Worm (Caenorhabditis elegans) whole organism, young adult: ENCODE data around the gene F08F1.4.

Source experiments
- B0336.3 ChIP-seq: fragments of 200-800 bp; sonication (Bioruptor generic); IDR thresholded peaks from 2 replicates; pipeline ENCODE4 v1.3.6; 2022; ENCODE audit warnings: missing genetic modification characterization, missing compliant biosample characterization
- D2030.7 ChIP-seq: fragments of 200-800 bp; sonication (Bioruptor generic); IDR thresholded peaks from 2 replicates; pipeline ENCODE4 v1.3.6; 2022; ENCODE audit warnings: missing genetic modification reagents, missing genetic modification characterization, missing compliant biosample characterization
- Y53G8AR.9 ChIP-seq: fragments of 200-800 bp; sonication (Bioruptor generic); conservative IDR thresholded peaks from 2 replicates; pipeline ENCODE4 v1.3.6; 2022; ENCODE audit warnings: missing genetic modification reagents, missing genetic modification characterization, missing compliant biosample characterization
- Y67H2A.10 ChIP-seq: fragments of 200-800 bp; sonication (Bioruptor generic); conservative IDR thresholded peaks from 2 replicates; pipeline ENCODE4 v1.3.6; 2022; ENCODE audit warnings: missing genetic modification reagents, missing genetic modification characterization, missing compliant biosample characterization
- ZK185.1 ChIP-seq: sonication (generic microtip); optimal IDR thresholded peaks from 2 replicates; lab custom pipeline; 2016; ENCODE audit warnings: mild to moderate bottlenecking, missing genetic modification characterization, missing compliant biosample characterization; ENCODE audit not compliant: poor library complexity, severe bottlenecking
- attf-3 ChIP-seq: fragments of 200-800 bp; sonication (Bioruptor generic); conservative IDR thresholded peaks from 2 replicates; pipeline ENCODE4 v1.3.6; 2022; ENCODE audit warnings: missing genetic modification reagents, missing genetic modification characterization, missing compliant biosample characterization
- attf-5 ChIP-seq: fragments of 200-800 bp; sonication (Bioruptor generic); optimal IDR thresholded peaks from 2 replicates; lab custom pipeline; 2018; ENCODE audit warnings: mild to moderate bottlenecking, missing genetic modification characterization, missing compliant biosample characterization
- bed-1 ChIP-seq: fragments of 200-800 bp; sonication (Bioruptor generic); IDR thresholded peaks from 2 replicates; pipeline ENCODE4 v1.3.6; 2022; ENCODE audit warnings: missing genetic modification reagents, missing genetic modification characterization, missing compliant biosample characterization
- ccch-3 ChIP-seq: fragments of 200-800 bp; sonication (Bioruptor generic); optimal IDR thresholded peaks from 2 replicates; lab custom pipeline; 2018; ENCODE audit warnings: mild to moderate bottlenecking, missing genetic modification characterization, missing compliant biosample characterization
- cebp-1 ChIP-seq, 2 experiments: fragments of 200-800 bp in 1 of 2; sonication (Bioruptor generic) in 1 of 2; sonication (generic microtip) in 1 of 2; IDR thresholded peaks in 1 of 2; optimal IDR thresholded peaks in 1 of 2; 2 replicates each; pipeline versions ENCODE4 v1.3.6 to Lab custom; 2017 to 2022; ENCODE audit warnings: missing compliant biosample characterization in 2 of 2, missing genetic modification characterization in 2 of 2, mild to moderate bottlenecking in 1 of 2, missing genetic modification reagents in 1 of 2, moderate library complexity in 1 of 2
- ceh-100 ChIP-seq: fragments of 200-800 bp; sonication (Bioruptor generic); IDR thresholded peaks from 2 replicates; pipeline ENCODE4 v1.3.6; 2022; ENCODE audit warnings: missing genetic modification reagents, missing genetic modification characterization, missing compliant biosample characterization
- ceh-91 ChIP-seq: fragments of 200-800 bp; sonication (Bioruptor generic); IDR thresholded peaks from 2 replicates; pipeline ENCODE4 v1.3.6; 2022; ENCODE audit warnings: missing genetic modification reagents, missing genetic modification characterization, missing compliant biosample characterization
- dox-1 ChIP-seq: fragments of 200-800 bp; sonication (Bioruptor generic); IDR thresholded peaks from 2 replicates; pipeline ENCODE4 v1.3.6; 2022; ENCODE audit warnings: missing genetic modification reagents, missing genetic modification characterization, missing compliant biosample characterization
- dpff-1 ChIP-seq: sonication (generic microtip); optimal IDR thresholded peaks from 2 replicates; lab custom pipeline; 2017; ENCODE audit warnings: mild to moderate bottlenecking, missing genetic modification characterization, missing compliant biosample characterization
- efl-1 ChIP-seq: fragments of 150-350 bp; optimal IDR thresholded peaks from 2 replicates; lab custom pipeline; 2014; ENCODE audit warnings: missing biosample characterization, missing genetic modification reagents, missing genetic modification characterization
- egl-18 ChIP-seq: fragments of 200-800 bp; sonication (Bioruptor generic); IDR thresholded peaks from 2 replicates; pipeline ENCODE4 v1.3.6; 2022; ENCODE audit warnings: missing genetic modification reagents, missing genetic modification characterization, missing compliant biosample characterization
- ekl-4 ChIP-seq: fragments of 200-800 bp; sonication (Bioruptor generic); IDR thresholded peaks from 2 replicates; pipeline ENCODE4 v1.3.6; 2022; ENCODE audit warnings: missing genetic modification reagents, missing genetic modification characterization, missing compliant biosample characterization
- fkh-3 ChIP-seq: sonication (generic microtip); optimal IDR thresholded peaks from 2 replicates; lab custom pipeline; 2016; ENCODE audit warnings: mild to moderate bottlenecking, missing genetic modification characterization, missing compliant biosample characterization
- hlh-12 ChIP-seq: sonication (generic microtip); optimal IDR thresholded peaks from 2 replicates; lab custom pipeline; 2016; ENCODE audit warnings: missing genetic modification characterization, missing compliant biosample characterization
- hlh-26 ChIP-seq: fragments of 200-800 bp; sonication (Bioruptor generic); conservative IDR thresholded peaks from 2 replicates; pipeline ENCODE4 v1.3.6; 2022; ENCODE audit warnings: missing genetic modification reagents, missing genetic modification characterization, missing compliant biosample characterization
- hmg-20 ChIP-seq: fragments of 200-800 bp; sonication (Bioruptor generic); IDR thresholded peaks from 2 replicates; pipeline ENCODE4 v1.3.6; 2022; ENCODE audit warnings: missing genetic modification reagents, missing genetic modification characterization, missing compliant biosample characterization
- hsf-1 ChIP-seq: fragments of 200-800 bp; sonication (Bioruptor generic); IDR thresholded peaks from 2 replicates; pipeline ENCODE4 v1.3.6; 2022; ENCODE audit warnings: missing genetic modification reagents, missing genetic modification characterization, missing compliant biosample characterization
- let-526 ChIP-seq: fragments of 200-800 bp; sonication (Bioruptor generic); IDR thresholded peaks from 2 replicates; pipeline ENCODE4 v1.3.6; 2022; ENCODE audit warnings: missing genetic modification reagents, missing genetic modification characterization, missing compliant biosample characterization
- let-607 ChIP-seq, 2 experiments: fragments of 200-800 bp in 1 of 2; sonication (Bioruptor generic) in 1 of 2; sonication (generic microtip) in 1 of 2; optimal IDR thresholded peaks; 2 replicates each; lab custom pipeline; 2016 to 2018; ENCODE audit warnings: mild to moderate bottlenecking in 2 of 2, missing compliant biosample characterization in 2 of 2, missing genetic modification characterization in 2 of 2, moderate library complexity in 2 of 2, missing genotype in 1 of 2
- lin-40 ChIP-seq: sonication (generic microtip); optimal IDR thresholded peaks from 2 replicates; lab custom pipeline; 2016; ENCODE audit warnings: missing genetic modification characterization, mild to moderate bottlenecking, missing compliant biosample characterization, missing genotype, missing genetic modification reagents
- lin-54 ChIP-seq: fragments of 200-800 bp; sonication (Bioruptor generic); optimal IDR thresholded peaks from 2 replicates; lab custom pipeline; 2018; ENCODE audit warnings: mild to moderate bottlenecking, missing genetic modification characterization, missing compliant biosample characterization
- lir-1 ChIP-seq: fragments of 200-800 bp; sonication (Bioruptor generic); conservative IDR thresholded peaks from 2 replicates; pipeline ENCODE4 v1.3.6; 2022; ENCODE audit warnings: missing genetic modification reagents, missing genetic modification characterization, missing compliant biosample characterization
- madf-3 ChIP-seq: fragments of 200-800 bp; sonication (Bioruptor generic); IDR thresholded peaks from 2 replicates; pipeline ENCODE4 v1.3.6; 2022; ENCODE audit warnings: missing genetic modification reagents, missing genetic modification characterization, missing compliant biosample characterization
- nhr-120 ChIP-seq: fragments of 200-800 bp; sonication (Bioruptor generic); IDR thresholded peaks from 2 replicates; pipeline ENCODE4 v1.3.6; 2022; ENCODE audit warnings: missing genetic modification characterization, missing compliant biosample characterization
- nhr-80 ChIP-seq: sonication (generic microtip); optimal IDR thresholded peaks from 2 replicates; lab custom pipeline; 2016; ENCODE audit warnings: missing genetic modification characterization, missing compliant biosample characterization
- snpc-1.1 ChIP-seq: sonication (generic microtip); optimal IDR thresholded peaks from 2 replicates; lab custom pipeline; 2017; ENCODE audit warnings: missing genetic modification characterization, mild to moderate bottlenecking, missing compliant biosample characterization, antibody characterized with exemption, moderate library complexity, missing genotype, missing genetic modification reagents; ENCODE audit not compliant: insufficient read depth
- somi-1 ChIP-seq: fragments of 200-800 bp; sonication (Bioruptor generic); optimal IDR thresholded peaks from 2 replicates; lab custom pipeline; 2018; ENCODE audit warnings: mild to moderate bottlenecking, missing genetic modification characterization, missing compliant biosample characterization
- tlf-1 ChIP-seq: fragments of 200-800 bp; sonication (Bioruptor generic); optimal IDR thresholded peaks from 2 replicates; lab custom pipeline; 2018; ENCODE audit warnings: mild to moderate bottlenecking, missing genetic modification characterization, missing compliant biosample characterization
- ztf-18 ChIP-seq: sonication (generic microtip); optimal IDR thresholded peaks from 2 replicates; lab custom pipeline; 2016; ENCODE audit warnings: missing genotype, mild to moderate bottlenecking, missing genetic modification characterization, missing compliant biosample characterization
- ztf-25 ChIP-seq: fragments of 200-800 bp; sonication (Bioruptor generic); IDR thresholded peaks from 2 replicates; pipeline ENCODE4 v1.3.6; 2022; ENCODE audit warnings: missing genetic modification reagents, missing genetic modification characterization, missing compliant biosample characterization

F08F1.4 gene

ce11 chrX:8386068-8386851 lies 27.0 kb upstream of the F08F1.4 start (continued):
- TF ChIP-seq D2030.7 (GFP tag; lab: Robert Waterston, UW): peak; percentile 44
- peak; percentile 46; the same call in 1 of the 2 replicates for TF ChIP-seq cebp-1 (GFP tag; IDR thresholded peaks at IDR 0.05; lab: Robert Waterston, UW)
- TF ChIP-seq cebp-1 (tag; optimal IDR thresholded peaks at IDR 0.05; lab: Kevin White, UChicago): peak; percentile 29
- TF ChIP-seq snpc-1.1: peak; percentile 43
- TF ChIP-seq hlh-26 (GFP tag; lab: Robert Waterston, UW): no peak
- peak; percentile 67; the same call in 1 of the 2 replicates for TF ChIP-seq ztf-25 (GFP tag; lab: Robert Waterston, UW)
- peak; percentile 43; the same call in 1 of the 2 replicates for TF ChIP-seq ekl-4 (GFP tag; lab: Robert Waterston, UW)
- TF ChIP-seq ztf-18 (tag; lab: Kevin White, UChicago): peak; percentile 20

ce11 chrX:8390508-8390907 lies 22.7 kb upstream of the F08F1.4 start:
- TF ChIP-seq attf-5 (no peak), hmg-20 (GFP tag; lab: Robert Waterston, UW) (no peak), hlh-12 (tag; lab: Kevin White, UChicago) (no peak), hsf-1 (no peak), lir-1 (GFP tag; lab: Robert Waterston, UW) (no peak), ztf-18 (tag; lab: Kevin White, UChicago) (no peak), cebp-1 (GFP tag; IDR thresholded peaks at IDR 0.05; lab: Robert Waterston, UW) (no peak), cebp-1 (tag; optimal IDR thresholded peaks at IDR 0.05; lab: Kevin White, UChicago) (no peak), Y53G8AR.9 (no peak), bed-1 (no peak), hlh-26 (GFP tag; lab: Robert Waterston, UW) (no peak), efl-1 (GFP tag; lab: Kevin White, UChicago) (no peak), dpff-1 (no peak), somi-1 (GFP tag; lab: Kevin White, UChicago) (no peak), madf-3 (GFP tag; lab: Robert Waterston, UW) (no peak), ceh-100 (GFP tag; lab: Robert Waterston, UW) (no peak), lin-40 (tag; lab: Kevin White, UChicago) (no peak), Y67H2A.10 (no peak)

ce11 chrX:8391505-8391904 lies 21.7 kb upstream of the F08F1.4 start:
- TF ChIP-seq B0336.3 (GFP tag; lab: Robert Waterston, UW) (no peak), fkh-3 (tag; lab: Kevin White, UChicago) (no peak), nhr-120 (no peak), lin-54 (GFP tag; lab: Kevin White, UChicago) (no peak), tlf-1 (GFP tag; lab: Kevin White, UChicago) (no peak), ccch-3 (no peak), ceh-91 (no peak), attf-3 (GFP tag; lab: Robert Waterston, UW) (no peak)
- TF ChIP-seq, all 124 proteins: peak for 0

ce11 chrX:8392539-8392996 lies 20.7 kb upstream of the F08F1.4 start, which contains the start of gene wrk-1:
TSS of gene wrk-1 (minus strand) at chrX:8392589.
- no peak for TF ChIP-seq egl-18
- TF ChIP-seq attf-3 (GFP tag; lab: Robert Waterston, UW): no peak
- no peak for TF ChIP-seq let-607 (tag; optimal IDR thresholded peaks at IDR 0.05; lab: Kevin White, UChicago)
- no peak for TF ChIP-seq ceh-100 (GFP tag; lab: Robert Waterston, UW)
- no peak for TF ChIP-seq ZK185.1 (tag; lab: Kevin White, UChicago)
- peak; percentile 65 for TF ChIP-seq nhr-80 (tag; lab: Kevin White, UChicago)
- no peak for TF ChIP-seq let-526
- no peak for TF ChIP-seq hsf-1
- TF ChIP-seq dox-1: peak; percentile 40; the same call in 1 of the 2 replicates
